Worm (Caenorhabditis elegans) whole organism, late embryonic: Measurements from ENCODE around the gene tut-1.

Source experiments
- F13H6.1 ChIP-seq: sonication (generic microtip); optimal IDR thresholded peaks from 2 replicates; lab custom pipeline; 2016; ENCODE audit warnings: missing genetic modification characterization, missing compliant biosample characterization
- Y22D7AL.16 ChIP-seq: sonication (generic microtip); optimal IDR thresholded peaks from 2 replicates; lab custom pipeline; 2016; ENCODE audit warnings: missing genetic modification characterization, missing compliant biosample characterization
- ceh-14 ChIP-seq: sonication (generic microtip); optimal IDR thresholded peaks from 2 replicates; lab custom pipeline; 2016; ENCODE audit warnings: missing genotype, missing genetic modification characterization, missing compliant biosample characterization
- elt-4 ChIP-seq: sonication (generic microtip); optimal IDR thresholded peaks from 2 replicates; lab custom pipeline; 2016; ENCODE audit warnings: missing genetic modification characterization, missing compliant biosample characterization
- fkh-10 ChIP-seq: fragments of 150-350 bp; optimal IDR thresholded peaks from 2 replicates; lab custom pipeline; 2014; ENCODE audit warnings: missing biosample characterization, missing genetic modification reagents, missing genetic modification characterization
- lim-6 ChIP-seq: sonication (generic microtip); optimal IDR thresholded peaks from 2 replicates; lab custom pipeline; 2016; ENCODE audit warnings: missing genetic modification characterization, missing compliant biosample characterization
- nhr-11 ChIP-seq: fragments of 150-350 bp; optimal IDR thresholded peaks from 2 replicates; lab custom pipeline; 2014; ENCODE audit warnings: missing biosample characterization, missing genetic modification characterization
- pha-4 ChIP-seq: fragments of 150-350 bp; optimal IDR thresholded peaks from 2 replicates; lab custom pipeline; 2018; ENCODE audit warnings: missing biosample characterization, missing genetic modification reagents, missing genetic modification characterization
- pqm-1 ChIP-seq: sonication (generic microtip); optimal IDR thresholded peaks from 2 replicates; lab custom pipeline; 2016; ENCODE audit warnings: missing genetic modification characterization, missing compliant biosample characterization
- pros-1 ChIP-seq: fragments of 150-350 bp; optimal IDR thresholded peaks from 2 replicates; lab custom pipeline; 2014; ENCODE audit warnings: missing biosample characterization, missing genetic modification reagents, missing genetic modification characterization

ce11 chrIV:147819-148218 lies 26.3 kb upstream of the tut-1 start, which contains the start of gene col-99:
- no peak for TF ChIP-seq Y22D7AL.16
- TF ChIP-seq pha-4, result no peak
- TF ChIP-seq nhr-11, result no peak
- no peak for TF ChIP-seq lim-6 (tag; lab: Kevin White, UChicago)
- no peak for TF ChIP-seq pqm-1 (tag; lab: Kevin White, UChicago)
- TF ChIP-seq elt-4 (tag; lab: Kevin White, UChicago), result no peak
- no peak for TF ChIP-seq fkh-10 (GFP tag; lab: Kevin White, UChicago)
- TF ChIP-seq pros-1 (tag; lab: Kevin White, UChicago), result no peak
- no peak for TF ChIP-seq ceh-14 (tag; lab: Kevin White, UChicago)
- TF ChIP-seq F13H6.1 (tag; lab: Kevin White, UChicago), result no peak
